Fruit fly (Drosophila melanogaster): ENCODE results near the gene CG4928.

- TF ChIP-seq Sin3A (optimal IDR thresholded peaks at IDR 0.05) (no peak), psq (optimal IDR thresholded peaks at IDR 0.05) (no peak)
Observed at dm6 chrX:16934430-16934829, 21.4 kb downstream of the CG4928 start.

Data from Kc167 (cell line).